ENCODE assay signal across 1 worm cellular context in the genomic region with DNA sequence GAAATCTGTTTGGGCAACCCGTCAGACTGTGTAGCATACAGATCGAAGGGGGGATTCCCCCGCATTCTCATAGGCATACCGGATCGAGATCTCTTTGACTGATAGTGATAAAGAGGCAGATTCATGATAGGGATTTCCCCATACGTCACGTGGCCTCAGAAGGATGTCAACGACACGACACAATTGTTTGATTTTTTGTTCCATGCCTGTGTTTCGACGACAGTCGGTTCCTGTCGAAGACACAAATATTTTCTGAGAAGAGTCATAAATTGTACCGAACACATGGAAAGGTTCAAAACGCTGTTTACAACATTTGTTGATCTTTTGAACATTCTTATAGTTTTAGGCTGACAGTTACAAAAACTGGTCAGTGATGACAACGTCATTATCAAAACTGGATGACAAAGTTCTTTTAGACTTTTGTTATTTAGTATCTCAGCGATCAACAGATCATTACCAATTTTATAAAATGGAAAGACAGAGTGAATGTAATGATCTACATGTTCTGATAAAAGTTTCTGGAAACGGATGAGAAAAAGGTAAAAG.
A peak's percentile ranks its signal among the peaks of the same experiment; 100 is the strongest.
TF ChIP-seq lines count a peak whose summit lies in the region.

No protein-coding gene starts in this region.

TF ChIP-seq in whole organism, L1 larva, 84 proteins besides CTCF, POLR2A, EP300 and RAD21 (continued from another document):
- TF ChIP-seq efl-1 (optimal IDR thresholded peaks at IDR 0.05; lab: Kevin White, UChicago), result no peak
- peak in 1 of 2 experiments; percentile 76 for TF ChIP-seq efl-1 (GFP tag; optimal IDR thresholded peaks at IDR 0.05 in 1 of 2; lab: Kevin White, UChicago)
- TF ChIP-seq blmp-1 (tag; optimal IDR thresholded peaks at IDR 0.05; lab: Kevin White, UChicago), result peak; percentile 73
- TF ChIP-seq snu-23 (GFP tag; optimal IDR thresholded peaks at IDR 0.05; lab: Kevin White, UChicago), result peak; percentile 25
- peak; percentile 20 for TF ChIP-seq tbx-2 (tag; optimal IDR thresholded peaks at IDR 0.05; lab: Kevin White, UChicago)
- no peak for TF ChIP-seq sptf-1 (tag; optimal IDR thresholded peaks at IDR 0.05; lab: Kevin White, UChicago)
TF ChIP-seq in whole organism, L1 larva: peak in this region for 15.
